Worm (Caenorhabditis elegans): ENCODE results near the gene T25B9.1.

T25B9.1 gene

ce11 chrIV:10779328-10779727 lies 29.4 kb upstream of the T25B9.1 start:
- TF ChIP-seq unc-55 (GFP tag; optimal IDR thresholded peaks at IDR 0.05) (no peak), hlh-30 (tag; optimal IDR thresholded peaks at IDR 0.05; ENCODE audit: insufficient read depth) (no peak), ceh-9 (tag; optimal IDR thresholded peaks at IDR 0.05) (no peak), ets-4 (tag; optimal IDR thresholded peaks at IDR 0.05) (no peak), odd-2 (tag; optimal IDR thresholded peaks at IDR 0.05) (no peak), sox-4 (tag; optimal IDR thresholded peaks at IDR 0.05) (no peak), nhr-232 (tag; optimal IDR thresholded peaks at IDR 0.05) (no peak), elt-4 (tag; optimal IDR thresholded peaks at IDR 0.05) (no peak), nfya-1 (tag; optimal IDR thresholded peaks at IDR 0.05) (no peak), tbx-2 (tag; optimal IDR thresholded peaks at IDR 0.05) (no peak), rnt-1 (tag; optimal IDR thresholded peaks at IDR 0.05) (no peak), mec-3 (tag; optimal IDR thresholded peaks at IDR 0.05; ENCODE audit: borderline replicate concordance) (no peak), ttx-3 (tag; optimal IDR thresholded peaks at IDR 0.05) (no peak), unc-42 (tag; optimal IDR thresholded peaks at IDR 0.05) (no peak), syd-9 (tag; optimal IDR thresholded peaks at IDR 0.05) (no peak), sox-2 (GFP tag; IDR thresholded peaks at IDR 0.05) (no peak), Y22D7AL.16 (tag; optimal IDR thresholded peaks at IDR 0.05) (no peak), fkh-10 (GFP tag; optimal IDR thresholded peaks at IDR 0.05) (no peak)

ce11 chrIV:10778582-10778981 lies 28.6 kb upstream of the T25B9.1 start:
- TF ChIP-seq pat-9 (tag; optimal IDR thresholded peaks at IDR 0.05) = no peak
- no peak for TF ChIP-seq K02D7.2 (tag; optimal IDR thresholded peaks at IDR 0.05)
- TF ChIP-seq ceh-30 (tag; optimal IDR thresholded peaks at IDR 0.05) = no peak
- no peak for TF ChIP-seq unc-3 (GFP tag; conservative IDR thresholded peaks at IDR 0.05)
- no peak for TF ChIP-seq unc-3 (tag; optimal IDR thresholded peaks at IDR 0.05)
- no peak for TF ChIP-seq dve-1 (tag; optimal IDR thresholded peaks at IDR 0.05)
- TF ChIP-seq odd-2 (tag; optimal IDR thresholded peaks at IDR 0.05) = no peak
- TF ChIP-seq hlh-15 (tag; optimal IDR thresholded peaks at IDR 0.05) = no peak
- TF ChIP-seq K09A11.1 (tag; optimal IDR thresholded peaks at IDR 0.05; ENCODE audit: insufficient read depth) = no peak
- no peak for TF ChIP-seq ceh-34 (tag; optimal IDR thresholded peaks at IDR 0.05)
- no peak for TF ChIP-seq syd-9 (tag; optimal IDR thresholded peaks at IDR 0.05)
- no peak for TF ChIP-seq che-1 (tag; optimal IDR thresholded peaks at IDR 0.05)
- TF ChIP-seq T23F11.4 (GFP tag; optimal IDR thresholded peaks at IDR 0.05) = no peak
- no peak for TF ChIP-seq unc-42 (tag; optimal IDR thresholded peaks at IDR 0.05)
- no peak for TF ChIP-seq ceh-9 (tag; optimal IDR thresholded peaks at IDR 0.05)
- no peak for TF ChIP-seq hlh-6 (tag; optimal IDR thresholded peaks at IDR 0.05)
- no peak for TF ChIP-seq lin-11 (tag; optimal IDR thresholded peaks at IDR 0.05)
- no peak for TF ChIP-seq ceh-2 (tag; optimal IDR thresholded peaks at IDR 0.05)
- TF ChIP-seq nhr-11 (tag; optimal IDR thresholded peaks at IDR 0.05) = no peak

ce11 chrIV:10777600-10777999 lies 27.7 kb upstream of the T25B9.1 start:
- TF ChIP-seq ztf-16 (tag; optimal IDR thresholded peaks at IDR 0.05) (no peak), elt-2 (tag; optimal IDR thresholded peaks at IDR 0.05) (peak; percentile 89)

- TF ChIP-seq hlh-13 (GFP tag; optimal IDR thresholded peaks at IDR 0.05) (no peak), madf-2 (tag; optimal IDR thresholded peaks at IDR 0.05) (no peak), tbx-2 (tag; optimal IDR thresholded peaks at IDR 0.05) (no peak), eyg-1 (tag; optimal IDR thresholded peaks at IDR 0.05) (no peak), ceh-6 (GFP tag; optimal IDR thresholded peaks at IDR 0.05) (no peak), rnt-1 (tag; optimal IDR thresholded peaks at IDR 0.05) (no peak), C08G9.2 (tag; optimal IDR thresholded peaks at IDR 0.05) (no peak), ceh-19 (GFP tag; optimal IDR thresholded peaks at IDR 0.05) (no peak)
These were observed 27.1 kb upstream of the T25B9.1 start for ce11 chrIV:10777076-10777475.
